Worm (Caenorhabditis elegans): ENCODE results near the gene F56C9.3.

DNA sequence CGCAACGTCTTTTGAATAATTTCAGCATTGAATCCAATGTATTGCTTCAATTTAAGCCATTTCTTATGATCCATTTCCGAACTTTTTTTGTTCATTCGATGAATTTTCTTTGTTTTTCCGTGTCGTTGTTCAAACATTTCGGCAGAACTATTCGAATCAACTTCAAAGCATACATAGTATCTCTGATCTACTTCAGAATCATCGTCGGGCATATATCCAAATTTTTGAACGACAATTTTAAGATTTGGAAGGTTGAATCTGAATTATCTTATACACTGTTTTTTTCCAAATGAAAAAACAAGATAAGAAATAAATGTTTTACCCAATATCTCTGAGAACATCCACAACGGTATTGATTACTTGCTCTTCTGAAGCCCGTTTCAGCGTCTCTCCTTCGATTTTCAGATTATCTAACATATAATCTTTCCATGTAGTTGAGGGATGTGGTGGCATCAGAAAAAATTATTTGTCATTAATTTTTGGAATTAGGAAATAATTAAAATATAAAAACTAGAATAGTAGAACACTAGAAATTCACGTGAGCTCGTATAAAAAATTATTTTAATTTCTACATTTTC lies 18.2 kb downstream of the F56C9.3 start, which contains the start of gene lab-2:
- no peak for TF ChIP-seq dao-5 (tag; optimal IDR thresholded peaks at IDR 0.05)
- TF ChIP-seq him-1 (tag; optimal IDR thresholded peaks at IDR 0.05), result no peak
- no peak for TF ChIP-seq W03F9.2 (tag; optimal IDR thresholded peaks at IDR 0.05)
